Fruit fly (Drosophila melanogaster): ENCODE data around the gene Ucp4B.

DNA sequence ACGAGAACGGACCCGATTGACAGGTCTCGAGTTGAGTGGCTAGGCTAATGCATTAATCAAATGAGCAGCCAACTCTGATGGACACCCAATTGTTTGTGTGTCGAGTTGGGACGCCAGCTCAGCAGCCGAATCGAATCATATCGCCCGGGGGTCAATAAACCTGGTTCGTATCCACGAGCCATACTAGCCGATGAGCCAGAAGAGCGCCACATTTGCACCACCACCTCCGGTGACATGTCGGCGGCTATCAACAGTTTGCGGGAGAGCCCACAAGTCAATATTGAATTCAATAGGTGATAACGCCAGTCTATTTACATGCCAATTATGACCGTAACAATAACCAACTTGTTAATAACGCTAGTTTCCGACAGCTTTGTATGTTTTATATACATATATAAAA lies 4.5 kb downstream of the Ucp4B start:
- peak; percentile 23 for TF ChIP-seq OdsH (GFP tag; optimal IDR thresholded peaks at IDR 0.05)
- TF ChIP-seq psq (GFP tag; optimal IDR thresholded peaks at IDR 0.05) = no peak
- TF ChIP-seq N (GFP tag; optimal IDR thresholded peaks at IDR 0.05) = no peak
- TF ChIP-seq sage (GFP tag; optimal IDR thresholded peaks at IDR 0.05) = no peak
